Worm (Caenorhabditis elegans) whole organism, L2 larva: ENCODE measurements around the gene fbxa-164.

Experiments
- alr-1 ChIP-seq: fragments of 150-350 bp; optimal IDR thresholded peaks from 2 replicates; lab custom pipeline; 2014; ENCODE audit warnings: missing biosample characterization, missing genetic modification characterization
- ama-1 ChIP-seq: fragments of 150-350 bp; optimal IDR thresholded peaks from 2 replicates; lab custom pipeline; 2018; ENCODE audit warnings: inconsistent platforms
- ceh-82 ChIP-seq: fragments of 150-350 bp; optimal IDR thresholded peaks from 2 replicates; lab custom pipeline; 2014; ENCODE audit warnings: missing biosample characterization, missing genetic modification characterization
- egl-27 ChIP-seq: sonication (generic microtip); optimal IDR thresholded peaks from 3 replicates; lab custom pipeline; 2017; ENCODE audit warnings: missing biosample characterization, missing genetic modification reagents, missing genetic modification characterization
- lin-13 ChIP-seq: fragments of 150-350 bp; optimal IDR thresholded peaks from 2 replicates; lab custom pipeline; 2014; ENCODE audit warnings: missing biosample characterization, missing genetic modification reagents, missing genetic modification characterization
- mab-5 ChIP-seq: fragments of 150-350 bp; optimal IDR thresholded peaks from 2 replicates; lab custom pipeline; 2014; ENCODE audit warnings: missing biosample characterization, missing genetic modification characterization
- nhr-10 ChIP-seq: sonication (generic microtip); optimal IDR thresholded peaks from 2 replicates; lab custom pipeline; 2017; ENCODE audit warnings: missing biosample characterization, missing genetic modification characterization
- nhr-12 ChIP-seq: fragments of 150-350 bp; optimal IDR thresholded peaks from 2 replicates; lab custom pipeline; 2014; ENCODE audit warnings: missing biosample characterization, missing genetic modification characterization
- nhr-25 ChIP-seq: fragments of 150-350 bp; sonication (generic microtip); optimal IDR thresholded peaks from 3 replicates; lab custom pipeline; 2014; ENCODE audit warnings: missing biosample characterization, missing genetic modification characterization
- skn-1 ChIP-seq: sonication (generic microtip); optimal IDR thresholded peaks from 2 replicates; lab custom pipeline; 2017; ENCODE audit warnings: missing biosample characterization, missing genetic modification characterization
- unc-55 ChIP-seq: fragments of 150-350 bp; sonication (generic microtip); optimal IDR thresholded peaks from 3 replicates; lab custom pipeline; 2014; ENCODE audit warnings: missing biosample characterization, missing genetic modification reagents, missing genetic modification characterization

- TF ChIP-seq nhr-10 (tag; lab: Kevin White, UChicago) (no peak), lin-13 (GFP tag; lab: Kevin White, UChicago) (no peak), unc-55 (GFP tag; lab: Kevin White, UChicago) (no peak), alr-1 (tag; lab: Kevin White, UChicago) (no peak), egl-27 (tag; lab: Kevin White, UChicago) (no peak), ceh-82 (tag; lab: Kevin White, UChicago) (no peak), mab-5 (tag; lab: Kevin White, UChicago) (no peak), nhr-12 (tag; lab: Kevin White, UChicago) (no peak), skn-1 (tag; lab: Kevin White, UChicago) (no peak), nhr-25 (no peak), ama-1 (no peak)
Measured at ce11 chrII:1624572-1624971, 10.7 kb upstream of the fbxa-164 start, which contains the start of gene fbxa-160.
